Fruit fly (Drosophila melanogaster): ENCODE measurements around the gene Ost48.

The Ost48 gene

DNA sequence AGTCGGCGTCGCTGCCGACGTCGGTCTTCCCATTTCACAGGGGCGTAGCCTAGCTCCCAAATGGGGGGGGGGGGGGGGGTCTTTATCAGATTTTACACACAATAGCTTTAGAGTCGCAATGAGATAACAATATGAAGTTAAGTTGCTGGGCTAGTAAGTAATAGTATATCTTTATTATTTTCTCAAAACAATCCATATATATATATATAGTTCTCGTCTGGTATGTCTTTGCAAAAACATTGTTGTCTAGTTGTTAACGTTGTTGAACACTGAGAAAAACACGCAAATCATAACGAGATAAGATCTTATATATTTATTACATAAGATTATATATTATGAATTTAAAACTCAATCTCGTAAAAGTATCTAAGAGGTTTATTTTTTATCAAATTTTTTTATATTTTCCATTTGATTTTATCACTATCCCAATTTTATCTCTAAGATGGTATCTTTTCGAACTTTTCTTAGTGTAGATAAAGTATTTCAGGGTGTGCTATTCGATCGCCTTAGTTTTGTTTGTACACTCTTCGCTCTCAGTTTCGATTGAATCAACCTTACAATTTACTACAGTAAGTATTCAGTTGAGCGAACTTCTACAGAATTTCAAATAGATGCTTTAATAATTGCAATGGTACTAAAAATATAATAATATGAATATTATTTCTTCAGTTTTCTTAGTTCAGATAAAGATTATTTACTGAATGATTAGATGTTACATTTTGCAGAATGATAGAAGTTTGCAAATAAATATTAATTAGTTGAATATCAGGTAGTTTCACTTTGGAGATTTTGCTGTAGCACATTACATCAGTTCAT is 43.8 kb upstream of the Ost48 start (continued):
- TF ChIP-seq CG18262 (tag; optimal IDR thresholded peaks at IDR 0.05) (peak; percentile 64), otp (GFP tag; IDR thresholded peaks at IDR 0.05) (peak; percentile 78; the same call in 2 of the 3 replicates), CG15011 (GFP tag; optimal IDR thresholded peaks at IDR 0.05) (peak; percentile 27), ham (GFP tag; IDR thresholded peaks at IDR 0.05) (peak; percentile 79), CG6272 (GFP tag; IDR thresholded peaks at IDR 0.05) (peak; percentile 72; the same call in 1 of the 2 replicates), Nf-YA (GFP tag; IDR thresholded peaks at IDR 0.05) (peak; percentile 47; the same call in 1 of the 2 replicates), CG5180 (GFP tag; optimal IDR thresholded peaks at IDR 0.05) (peak; percentile 18), CG10431 (GFP tag; optimal IDR thresholded peaks at IDR 0.05) (no peak), sd (tag; optimal IDR thresholded peaks at IDR 0.05) (peak; percentile 65), CG12391 (tag; optimal IDR thresholded peaks at IDR 0.05) (peak; percentile 76), Scr (GFP tag; IDR thresholded peaks at IDR 0.05; ENCODE audit: partially characterized antibody) (no peak), chm (GFP tag; IDR thresholded peaks at IDR 0.05) (peak; percentile 58; the same call in 1 of the 2 replicates), Fer3 (tag; optimal IDR thresholded peaks at IDR 0.05) (peak; percentile 87), Dbx (GFP tag; IDR thresholded peaks at IDR 0.05) (peak; percentile 94), al (GFP tag; IDR thresholded peaks at IDR 0.05) (peak; percentile 92), Rx (GFP tag; IDR thresholded peaks at IDR 0.05) (peak; percentile 63), Mad (GFP tag; optimal IDR thresholded peaks at IDR 0.05) (no peak), unc-4 (GFP tag; IDR thresholded peaks at IDR 0.05; ENCODE audit: partially characterized antibody) (no peak), CG4820 (GFP tag; optimal IDR thresholded peaks at IDR 0.05) (no peak), grau (tag; optimal IDR thresholded peaks at IDR 0.05) (peak; percentile 97), exex (tag; optimal IDR thresholded peaks at IDR 0.05) (peak; percentile 53), CG43689 (GFP tag; IDR thresholded peaks at IDR 0.05) (peak; percentile 53; the same call in 1 of the 2 replicates), CG6654 (GFP tag; optimal IDR thresholded peaks at IDR 0.05) (peak; percentile 37), Blimp-1 (GFP tag; optimal IDR thresholded peaks at IDR 0.05) (peak; percentile 51), her (GFP tag; optimal IDR thresholded peaks at IDR 0.05) (no peak), zfh2 (GFP tag; optimal IDR thresholded peaks at IDR 0.05) (peak; percentile 40), inv (GFP tag; IDR thresholded peaks at IDR 0.05; ENCODE audit: partially characterized antibody) (no peak), Bteb2 (GFP tag; optimal IDR thresholded peaks at IDR 0.05) (no peak), CG17385 (GFP tag; optimal IDR thresholded peaks at IDR 0.05) (peak; percentile 69), ci (GFP tag; IDR thresholded peaks at IDR 0.05) (peak; percentile 61; the same call in 1 of the 3 replicates), Oaz (GFP tag; IDR thresholded peaks at IDR 0.05) (0 out of 2 replicates have a peak, but pooled peaks have one; percentile 19), CG15696 (tag; optimal IDR thresholded peaks at IDR 0.05) (peak; percentile 34), tap (tag; optimal IDR thresholded peaks at IDR 0.05) (peak; percentile 30), CG34376 (GFP tag; optimal IDR thresholded peaks at IDR 0.05) (peak; percentile 32), CG11696 (GFP tag; IDR thresholded peaks at IDR 0.05) (peak; percentile 72), trem (tag; optimal IDR thresholded peaks at IDR 0.05) (peak; percentile 24), slou (GFP tag; optimal IDR thresholded peaks at IDR 0.05) (no peak), kni (GFP tag; optimal IDR thresholded peaks at IDR 0.05) (no peak), en (GFP tag; optimal IDR thresholded peaks at IDR 0.05) (no peak), CG11723 (GFP tag; optimal IDR thresholded peaks at IDR 0.05) (peak; percentile 51), CG2678 (tag; optimal IDR thresholded peaks at IDR 0.05) (peak; percentile 88), CG4360 (GFP tag; IDR thresholded peaks at IDR 0.05) (no peak; the same call in 1 of the 2 replicates), oc (tag; optimal IDR thresholded peaks at IDR 0.05) (no peak), CG10147 (GFP tag; optimal IDR thresholded peaks at IDR 0.05) (peak; percentile 35), cwo (GFP tag; optimal IDR thresholded peaks at IDR 0.05) (peak; percentile 83), CG1024 (GFP tag; IDR thresholded peaks at IDR 0.05) (no peak), bigmax (GFP tag; optimal IDR thresholded peaks at IDR 0.05) (no peak), prd (optimal IDR thresholded peaks at IDR 0.05) (no peak), prd (GFP tag; IDR thresholded peaks at IDR 0.05) (peak; percentile 83)
